Worm (Caenorhabditis elegans): ENCODE measurements around the gene srlf-13.

The srlf-13 gene

DNA sequence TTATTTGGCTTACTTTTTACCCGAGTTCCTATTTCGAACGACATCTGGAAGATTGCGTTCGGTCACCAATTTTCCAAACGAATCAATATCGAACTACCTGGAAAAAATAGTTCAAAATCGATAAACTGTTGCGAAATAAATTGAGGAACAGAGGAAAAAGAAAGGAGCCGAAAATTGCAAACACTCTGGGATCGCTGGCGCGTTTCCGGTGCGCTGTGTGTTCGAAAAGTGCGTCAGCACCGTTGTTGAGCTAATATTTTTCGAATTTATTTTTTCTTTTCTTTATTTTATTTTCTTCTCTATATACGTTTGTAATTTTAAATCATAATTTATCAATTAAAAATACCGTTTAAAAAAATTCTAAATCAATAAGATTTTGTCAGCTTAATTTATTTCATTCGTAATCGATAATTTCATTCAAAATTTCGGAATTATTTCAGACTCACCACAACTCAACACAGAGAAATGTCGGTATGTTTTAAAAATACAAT, 36.7 kb upstream of the srlf-13 start, which contains the start of the genes dnc-1 and lsm-7 (continued):
- TF ChIP-seq lsy-2 (tag; optimal IDR thresholded peaks at IDR 0.05) (peak in 1 of 2 experiments; percentile 91), F26F4.8 (GFP tag; conservative IDR thresholded peaks at IDR 0.05) (no peak), lin-38 (GFP tag; IDR thresholded peaks at IDR 0.05) (peak; percentile 74), aha-1 (tag) (no peak), hlh-30 (tag; optimal IDR thresholded peaks at IDR 0.05; ENCODE audit: insufficient read depth) (peak; percentile 75), Y75B8A.6 (GFP tag; IDR thresholded peaks at IDR 0.05) (no peak), saeg-2 (GFP tag; IDR thresholded peaks at IDR 0.05) (no peak), rbr-2 (tag; optimal IDR thresholded peaks at IDR 0.05) (no peak), lin-1 (GFP tag; IDR thresholded peaks at IDR 0.05) (peak; percentile 45; the same call in 1 of the 2 replicates), duxl-1 (tag; optimal IDR thresholded peaks at IDR 0.05; ENCODE audit: poor library complexity) (no peak), zip-2 (tag; optimal IDR thresholded peaks at IDR 0.05) (no peak), nhr-11 (tag; optimal IDR thresholded peaks at IDR 0.05) (peak; percentile 41), hlh-11 (tag; optimal IDR thresholded peaks at IDR 0.05) (peak; percentile 79), zag-1 (tag; optimal IDR thresholded peaks at IDR 0.05) (no peak), nhr-28 (tag; optimal IDR thresholded peaks at IDR 0.05) (peak; percentile 59), D1046.2 (GFP tag; IDR thresholded peaks at IDR 0.05) (no peak), lin-13 (GFP tag; optimal IDR thresholded peaks at IDR 0.05) (peak; percentile 57), cey-2 (tag; optimal IDR thresholded peaks at IDR 0.05; ENCODE audit: borderline replicate concordance, insufficient read depth) (no peak), attf-4 (tag; optimal IDR thresholded peaks at IDR 0.05) (no peak), Y48G9A.11 (GFP tag; IDR thresholded peaks at IDR 0.05) (no peak), ceh-62 (tag; optimal IDR thresholded peaks at IDR 0.05) (no peak), F37D6.2 (tag; optimal IDR thresholded peaks at IDR 0.05) (peak; percentile 5), R02D3.7 (tag; optimal IDR thresholded peaks at IDR 0.05) (no peak), nhr-111 (GFP tag; optimal IDR thresholded peaks at IDR 0.05) (no peak), ama-1 (optimal IDR thresholded peaks at IDR 0.05) (peak; percentile 8), php-3 (GFP tag; IDR thresholded peaks at IDR 0.05) (no peak), dve-1 (tag; optimal IDR thresholded peaks at IDR 0.05; ENCODE audit: insufficient read depth) (peak; percentile 79), hmg-1.1 (GFP tag; IDR thresholded peaks at IDR 0.05) (peak; percentile 72), ceh-32 (tag; optimal IDR thresholded peaks at IDR 0.05; ENCODE audit: poor library complexity) (no peak), dmd-8 (GFP tag; IDR thresholded peaks at IDR 0.05) (peak; percentile 16; the same call in 1 of the 2 replicates), unc-39 (tag; optimal IDR thresholded peaks at IDR 0.05) (no peak), egl-27 (tag; optimal IDR thresholded peaks at IDR 0.05) (no peak), mxl-3 (GFP tag; optimal IDR thresholded peaks at IDR 0.05) (peak; percentile 8), ztf-11 (tag; optimal IDR thresholded peaks at IDR 0.05) (no peak), nhr-25 (tag; optimal IDR thresholded peaks at IDR 0.05; ENCODE audit: borderline replicate concordance, insufficient read depth) (peak; percentile 2), hif-1 (tag; optimal IDR thresholded peaks at IDR 0.05) (peak in 1 of 2 experiments; percentile 66), fos-1 (tag; optimal IDR thresholded peaks at IDR 0.05) (no peak), ztf-7 (tag; optimal IDR thresholded peaks at IDR 0.05) (peak; percentile 5), F10B5.3 (tag; optimal IDR thresholded peaks at IDR 0.05) (no peak), unc-62 (GFP tag; optimal IDR thresholded peaks at IDR 0.05 in 1 of 2) (no peak), unc-62 (tag; optimal IDR thresholded peaks at IDR 0.05) (no peak), gei-8 (GFP tag; optimal IDR thresholded peaks at IDR 0.05) (no peak), T20F7.1 (GFP tag; optimal IDR thresholded peaks at IDR 0.05) (peak; percentile 66), mep-1 (tag; optimal IDR thresholded peaks at IDR 0.05) (peak; percentile 88), jun-1 (tag; optimal IDR thresholded peaks at IDR 0.05) (no peak), egl-43 (GFP tag; IDR thresholded peaks at IDR 0.05) (0 out of 2 replicates have a peak, but pooled peaks have one; percentile 35), F44E2.7 (GFP tag; IDR thresholded peaks at IDR 0.05) (no peak), dpl-1 (GFP tag; optimal IDR thresholded peaks at IDR 0.05) (peak; percentile 76), tag-97 (GFP tag; IDR thresholded peaks at IDR 0.05) (no peak), dmd-6 (GFP tag; IDR thresholded peaks at IDR 0.05) (peak; percentile 71), set-16 (GFP tag; IDR thresholded peaks at IDR 0.05) (no peak)
